Fruit fly (Drosophila melanogaster): ENCODE measurements around the gene CG14566.
A peak's percentile ranks its signal among the peaks of the same experiment; 100 is the strongest.

The CG14566 gene

DNA sequence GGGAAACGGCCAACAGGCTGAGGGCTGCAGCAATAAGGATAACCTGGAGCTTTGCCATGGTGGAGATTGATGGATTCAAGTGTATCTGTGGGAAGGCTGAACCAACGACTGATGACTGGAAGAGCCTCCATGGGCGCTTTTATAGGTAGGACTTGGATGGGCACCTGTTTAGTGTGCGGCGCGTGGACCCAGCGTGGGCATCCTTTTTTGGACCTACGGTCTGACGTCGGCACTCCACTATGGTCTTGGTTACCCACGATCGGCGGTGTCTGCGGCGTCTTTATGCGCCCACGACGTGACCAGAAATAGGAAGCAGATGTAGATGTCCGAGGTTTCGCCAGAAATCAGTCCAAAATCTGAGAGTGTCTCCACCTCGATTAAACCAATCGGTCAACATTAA, at the start of gene CG14566:
Gene CG14566, minus strand, starts transcription at position 101 of the 400 bp plus-strand sequence.
- no peak for TF ChIP-seq Opbp (GFP tag; IDR thresholded peaks at IDR 0.05; ENCODE audit: partially characterized antibody)
- no peak for TF ChIP-seq CG11695 (GFP tag; IDR thresholded peaks at IDR 0.05)
- no peak for TF ChIP-seq dm (GFP tag; optimal IDR thresholded peaks at IDR 0.05)
- TF ChIP-seq CG32532 (GFP tag; IDR thresholded peaks at IDR 0.05): no peak
- no peak for TF ChIP-seq CG2120 (GFP tag; optimal IDR thresholded peaks at IDR 0.05)
- TF ChIP-seq CG30431 (GFP tag; optimal IDR thresholded peaks at IDR 0.05): no peak
- TF ChIP-seq pb (GFP tag; optimal IDR thresholded peaks at IDR 0.05): no peak
- TF ChIP-seq CG11560 (tag; IDR thresholded peaks at IDR 0.05): no peak

DNA sequence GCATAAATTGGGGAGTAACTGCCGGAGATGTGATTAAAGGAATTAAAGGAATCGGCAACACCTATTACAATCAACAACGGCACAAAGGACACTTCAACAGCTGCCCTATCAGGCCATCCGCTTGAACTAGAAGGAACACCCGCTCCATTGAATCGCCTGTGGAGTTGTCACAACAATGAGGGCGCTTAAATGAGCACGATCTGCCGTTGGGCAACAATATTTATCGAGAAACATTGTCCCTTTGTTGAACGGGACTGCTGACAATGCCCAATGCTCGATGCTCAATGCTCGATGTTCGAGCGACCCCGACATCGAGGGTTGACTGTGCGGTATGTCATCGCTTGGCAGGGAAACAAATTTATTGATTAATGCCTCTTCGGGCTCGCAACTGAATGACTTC, 47.8 kb upstream of the CG14566 start:
- TF ChIP-seq Xrp1 (GFP tag; IDR thresholded peaks at IDR 0.05): no peak
- peak; percentile 97 for TF ChIP-seq D (optimal IDR thresholded peaks at IDR 0.05)
- TF ChIP-seq D (GFP tag; optimal IDR thresholded peaks at IDR 0.05): no peak
- TF ChIP-seq CG10147 (GFP tag; optimal IDR thresholded peaks at IDR 0.05): no peak
- TF ChIP-seq cg (GFP tag; optimal IDR thresholded peaks at IDR 0.05): no peak
- TF ChIP-seq CG12942 (GFP tag; optimal IDR thresholded peaks at IDR 0.05): no peak
- no peak for TF ChIP-seq CG7928 (GFP tag; optimal IDR thresholded peaks at IDR 0.05)
- TF ChIP-seq gcm (GFP tag; optimal IDR thresholded peaks at IDR 0.05): peak; percentile 59
- TF ChIP-seq CG15269 (tag; optimal IDR thresholded peaks at IDR 0.05): no peak
- peak; percentile 27 for TF ChIP-seq pros (GFP tag; optimal IDR thresholded peaks at IDR 0.05)
- no peak for TF ChIP-seq CG10321 (GFP tag; IDR thresholded peaks at IDR 0.05)

DNA sequence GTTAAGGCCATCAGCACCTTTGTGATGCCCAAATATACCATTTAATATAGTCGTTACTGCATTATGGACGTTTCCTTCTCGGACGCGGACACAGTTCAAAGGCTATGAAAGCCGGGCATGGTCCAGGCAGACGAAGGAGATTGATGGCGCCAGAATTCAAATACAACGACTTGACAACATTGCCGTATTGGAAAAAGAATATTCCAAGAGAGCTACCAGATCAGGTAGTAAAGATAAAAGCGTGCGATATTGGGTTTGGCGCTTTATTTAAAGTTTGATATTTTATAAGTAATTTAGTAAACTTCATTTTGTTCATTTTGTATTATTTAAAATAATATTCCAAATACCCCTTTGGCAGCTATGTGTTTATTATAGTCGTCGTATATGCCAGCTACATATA, 33.7 kb upstream of the CG14566 start:
- no peak for TF ChIP-seq CG4617 (GFP tag; optimal IDR thresholded peaks at IDR 0.05; ENCODE audit: borderline replicate concordance)
- peak; percentile 33; the same call in 1 of the 2 replicates for TF ChIP-seq CG3847 (GFP tag; IDR thresholded peaks at IDR 0.05)
- TF ChIP-seq Atf-2 (GFP tag; optimal IDR thresholded peaks at IDR 0.05): no peak
- no peak for TF ChIP-seq ranshi (GFP tag; IDR thresholded peaks at IDR 0.05)
- 0 out of 2 replicates have a peak, but pooled peaks have one; percentile 26 for TF ChIP-seq unc-4 (GFP tag; IDR thresholded peaks at IDR 0.05; ENCODE audit: partially characterized antibody)
- TF ChIP-seq CG1603 (tag; optimal IDR thresholded peaks at IDR 0.05): peak; percentile 35
- TF ChIP-seq pzg (GFP tag; optimal IDR thresholded peaks at IDR 0.05): peak; percentile 47
- peak; percentile 98 for TF ChIP-seq Dp (GFP tag; optimal IDR thresholded peaks at IDR 0.05)
- TF ChIP-seq CG16863 (GFP tag; optimal IDR thresholded peaks at IDR 0.05): no peak
- TF ChIP-seq CG9727 (GFP tag; optimal IDR thresholded peaks at IDR 0.05): no peak
- TF ChIP-seq CG9797 (GFP tag; optimal IDR thresholded peaks at IDR 0.05): no peak
- TF ChIP-seq tio (GFP tag; optimal IDR thresholded peaks at IDR 0.05): no peak
- no peak for TF ChIP-seq CG32532 (GFP tag; IDR thresholded peaks at IDR 0.05)
- TF ChIP-seq Hey (tag; optimal IDR thresholded peaks at IDR 0.05): no peak
- no peak for TF ChIP-seq Bdp1 (GFP tag; optimal IDR thresholded peaks at IDR 0.05)
- TF ChIP-seq HHEX (GFP tag; optimal IDR thresholded peaks at IDR 0.05): no peak
- TF ChIP-seq stc (GFP tag; IDR thresholded peaks at IDR 0.05): no peak
- TF ChIP-seq CG6791 (GFP tag; IDR thresholded peaks at IDR 0.05; ENCODE audit: partially characterized antibody): 0 out of 3 replicates have a peak, but pooled peaks have one; percentile 41
- TF ChIP-seq Sox102F (GFP tag; optimal IDR thresholded peaks at IDR 0.05): no peak
- peak; percentile 77 for TF ChIP-seq Lhr (GFP tag; optimal IDR thresholded peaks at IDR 0.05)
- TF ChIP-seq knrl (GFP tag; IDR thresholded peaks at IDR 0.05; ENCODE audit: partially characterized antibody): peak; percentile 25; the same call in 1 of the 3 replicates
- peak; percentile 25; the same call in 1 of the 2 replicates for TF ChIP-seq amos (GFP tag; IDR thresholded peaks at IDR 0.05; ENCODE audit: partially characterized antibody)
- TF ChIP-seq CG17568 (GFP tag; optimal IDR thresholded peaks at IDR 0.05): no peak
- TF ChIP-seq Scr (GFP tag; IDR thresholded peaks at IDR 0.05; ENCODE audit: partially characterized antibody): 0 out of 2 replicates have a peak, but pooled peaks have one; percentile 31
- no peak for TF ChIP-seq corto (GFP tag; optimal IDR thresholded peaks at IDR 0.05)
- TF ChIP-seq sens (GFP tag): peak; percentile 70
- peak; percentile 65 for TF ChIP-seq CG11504 (tag; optimal IDR thresholded peaks at IDR 0.05)
- peak; percentile 43 for TF ChIP-seq BEAF-32 (GFP tag; optimal IDR thresholded peaks at IDR 0.05)
- no peak for TF ChIP-seq CG10543 (GFP tag; optimal IDR thresholded peaks at IDR 0.05)
- TF ChIP-seq peb (GFP tag; IDR thresholded peaks at IDR 0.05): no peak
